Worm (Caenorhabditis elegans) whole organism, early embryonic: ENCODE data around the gene evl-18.

Source experiments
- ama-1 ChIP-seq: fragments of 150-350 bp; optimal IDR thresholded peaks from 2 replicates; lab custom pipeline; 2014
- ceh-13 ChIP-seq: fragments of 200-800 bp; sonication (Bioruptor generic); optimal IDR thresholded peaks from 2 replicates; lab custom pipeline; 2018; ENCODE audit warnings: mild to moderate bottlenecking, missing genetic modification characterization, missing compliant biosample characterization
- hmbx-1 ChIP-seq: sonication (generic microtip); optimal IDR thresholded peaks from 2 replicates; lab custom pipeline; 2016; ENCODE audit warnings: mild to moderate bottlenecking, missing genetic modification characterization, missing compliant biosample characterization
- scrt-1 ChIP-seq: fragments of 200-800 bp; sonication (Bioruptor generic); IDR thresholded peaks from 2 replicates; pipeline ENCODE4 v1.3.6; 2022; ENCODE audit warnings: missing genetic modification characterization, missing compliant biosample characterization
- tbx-37 ChIP-seq: fragments of 200-800 bp; sonication (Bioruptor generic); conservative IDR thresholded peaks from 2 replicates; pipeline ENCODE4 v1.3.6; 2022; ENCODE audit warnings: missing genetic modification reagents, missing genetic modification characterization, missing compliant biosample characterization

DNA sequence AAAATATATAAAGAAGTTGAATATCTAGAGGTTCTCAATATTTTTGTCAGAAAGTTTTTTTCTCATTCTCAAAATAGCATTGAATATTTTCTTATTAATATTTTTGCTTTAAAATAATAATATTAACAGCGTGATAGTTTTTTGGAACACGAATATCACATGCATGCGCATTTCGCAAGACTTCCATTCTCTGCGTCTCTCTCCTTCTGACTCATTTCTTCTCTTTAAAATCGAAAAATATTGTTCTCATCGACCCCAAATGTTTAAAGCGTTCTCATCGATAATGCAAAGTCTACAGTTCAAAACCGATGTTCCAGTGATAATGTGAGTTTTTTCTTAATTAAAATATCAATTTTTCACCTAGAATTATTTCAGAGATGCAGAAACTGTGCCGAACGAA, 31.4 kb downstream of the evl-18 start, which contains the start of gene C14B1.3:
- TF ChIP-seq ceh-13 (GFP tag; lab: Kevin White, UChicago) = no peak
- no peak for TF ChIP-seq tbx-37 (GFP tag; lab: Robert Waterston, UW)
- no peak for TF ChIP-seq ama-1 (lab: Kevin White, UChicago)
- TF ChIP-seq scrt-1 (GFP tag; lab: Robert Waterston, UW) = no peak
- TF ChIP-seq hmbx-1 (tag; lab: Kevin White, UChicago) = no peak
